Fruit fly (Drosophila melanogaster) S2 (cell line): ENCODE measurements around the gene CG32365.
A peak's percentile ranks its signal among the peaks of the same experiment; 100 is the strongest.

ENCODE experiments used
- CG8478 ChIP-seq: fragments of >200 bp; optimal IDR thresholded peaks from 2 replicates; lab custom pipeline; 2018
- CTCF ChIP-seq, 2 experiments: fragments of >200 bp; optimal IDR thresholded peaks; 2 replicates each; lab custom pipeline; 2018

The CG32365 gene

DNA sequence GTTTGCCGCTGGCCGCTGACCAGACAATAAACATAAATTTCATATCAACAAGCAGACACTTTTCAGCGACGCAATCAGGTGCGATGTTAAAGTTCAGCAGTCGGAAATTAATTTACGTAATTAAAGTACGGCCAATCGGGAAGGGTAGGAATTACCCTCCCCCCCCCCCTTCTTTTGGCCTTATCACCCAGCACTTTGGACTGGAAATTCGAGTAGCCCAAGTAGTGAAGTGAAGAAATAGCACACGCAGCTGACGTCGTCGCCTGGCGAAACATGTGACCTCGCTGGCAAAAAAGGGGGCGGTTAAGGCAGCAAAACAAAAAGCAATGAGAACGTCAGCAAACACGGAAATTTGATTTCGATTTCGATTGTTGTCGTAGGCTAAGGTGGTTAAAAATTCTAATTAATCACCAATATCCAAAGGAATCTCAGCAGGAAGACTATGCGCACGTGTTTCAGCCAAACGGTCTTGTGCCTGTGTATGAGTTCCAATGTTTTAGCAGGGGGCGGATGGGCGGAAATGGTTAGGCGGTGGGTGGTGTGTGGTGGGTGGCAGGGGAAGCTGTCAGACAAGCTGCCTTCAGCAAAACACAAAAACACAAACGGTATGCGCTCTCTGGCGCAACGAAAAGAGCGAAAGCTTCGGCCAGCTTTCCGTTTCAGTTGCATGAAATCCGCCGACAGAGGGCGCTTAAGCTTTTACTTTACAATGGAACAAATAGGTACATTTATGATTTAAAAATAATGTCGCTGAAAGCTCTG is 32.0 kb upstream of the CG32365 start:
- TF ChIP-seq CG8478 (lab: Kevin White, UChicago) (no peak), CTCF (optimal IDR thresholded peaks at IDR 0.05; lab: Kevin White, UChicago) (peak; percentile 65 to 66)

DNA sequence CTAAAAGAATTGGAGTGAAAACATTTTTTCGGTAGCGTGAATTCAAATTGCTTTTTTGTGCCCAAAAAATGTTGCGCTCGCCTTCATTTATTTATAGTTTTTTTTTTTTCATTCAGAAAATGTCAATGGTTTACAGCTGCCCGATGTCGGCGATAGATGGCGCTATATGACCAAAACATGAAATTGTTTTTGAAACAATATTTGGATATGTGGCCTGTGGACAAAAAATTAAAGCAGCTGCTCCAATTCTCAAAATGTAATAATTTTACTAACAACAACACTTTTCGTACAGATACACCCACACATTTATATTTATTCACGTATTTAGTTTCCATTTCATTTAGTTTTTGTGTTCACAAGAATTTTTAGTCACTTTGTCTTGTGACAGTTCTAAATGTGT is 31.1 kb upstream of the CG32365 start:
- TF ChIP-seq CTCF (optimal IDR thresholded peaks at IDR 0.05; lab: Kevin White, UChicago) (peak in 1 of 2 experiments; percentile 58), CG8478 (lab: Kevin White, UChicago) (no peak)

DNA sequence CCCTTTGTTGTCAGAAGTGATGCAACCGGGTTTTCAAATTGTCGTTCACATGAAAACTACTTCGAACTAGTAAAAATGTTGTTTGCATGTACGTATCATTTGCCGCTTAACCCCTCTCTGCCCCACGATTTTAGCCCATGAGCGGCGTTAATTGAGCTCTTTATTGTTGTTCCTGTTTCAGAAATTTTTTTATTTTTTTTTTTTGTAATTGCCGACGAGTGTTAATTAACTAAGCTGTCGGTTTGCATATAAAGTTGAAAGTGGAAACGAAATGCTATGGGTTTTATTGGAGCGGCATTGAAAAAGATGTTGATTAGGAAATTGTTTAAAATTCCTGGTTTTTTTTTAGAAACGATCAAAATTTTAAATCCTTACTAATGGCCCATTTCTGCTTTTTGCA is 30.5 kb upstream of the CG32365 start:
- no peak for TF ChIP-seq CTCF (optimal IDR thresholded peaks at IDR 0.05; lab: Kevin White, UChicago)
- TF ChIP-seq CG8478 (lab: Kevin White, UChicago): no peak

DNA sequence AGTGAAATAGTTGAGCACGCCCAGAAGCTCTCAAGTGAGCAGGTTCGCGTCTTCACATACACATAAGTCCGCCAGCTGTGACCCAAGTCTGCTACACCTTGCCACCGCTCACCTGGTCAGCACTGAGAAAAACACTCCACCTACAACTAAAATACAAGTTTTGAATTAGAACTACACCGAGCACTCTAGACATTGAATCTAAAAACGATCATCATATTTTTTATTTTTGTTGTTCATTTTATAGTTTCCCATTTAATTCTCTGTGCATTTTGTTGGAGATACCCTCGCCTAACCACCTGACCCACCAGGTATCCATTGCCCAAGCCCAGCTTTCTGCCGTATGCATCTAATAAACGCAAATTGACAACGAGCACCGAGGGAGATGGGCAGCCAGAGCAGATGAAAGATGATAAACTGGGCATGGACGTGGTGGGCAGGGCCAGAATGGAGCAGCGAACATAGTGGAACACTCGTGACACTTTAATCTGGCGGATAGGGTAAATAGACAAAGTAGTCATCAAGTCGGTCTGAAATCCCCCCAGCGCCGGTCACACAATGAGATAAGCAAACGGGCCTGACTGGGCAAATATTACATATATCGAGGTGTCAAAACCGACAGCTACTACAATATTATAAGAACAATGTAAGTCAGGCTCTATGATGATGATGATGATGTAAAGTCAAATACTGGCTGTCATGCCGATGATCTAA is 27.4 kb upstream of the CG32365 start:
- TF ChIP-seq CG8478 (lab: Kevin White, UChicago) (no peak), CTCF (optimal IDR thresholded peaks at IDR 0.05; lab: Kevin White, UChicago) (no peak)

DNA sequence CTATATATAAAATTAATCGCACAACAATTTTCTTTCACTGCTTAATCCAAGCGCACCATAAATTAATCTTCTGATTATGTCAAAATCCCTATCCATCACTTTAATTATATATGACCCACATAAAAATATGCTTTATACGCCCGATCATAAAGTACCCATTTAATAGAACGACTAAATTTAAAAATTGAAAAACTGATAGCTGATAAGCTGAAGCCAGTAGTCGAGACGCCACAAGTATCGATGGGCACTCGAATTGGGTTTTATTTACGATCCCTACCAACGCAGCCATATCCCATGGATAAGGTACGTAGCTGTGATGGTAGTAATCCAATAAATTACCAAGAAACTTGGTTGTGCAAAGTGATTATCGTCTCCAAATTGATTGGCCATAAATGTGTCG is 26.7 kb upstream of the CG32365 start:
- TF ChIP-seq CTCF (optimal IDR thresholded peaks at IDR 0.05; lab: Kevin White, UChicago) (no peak), CG8478 (lab: Kevin White, UChicago) (no peak)

DNA sequence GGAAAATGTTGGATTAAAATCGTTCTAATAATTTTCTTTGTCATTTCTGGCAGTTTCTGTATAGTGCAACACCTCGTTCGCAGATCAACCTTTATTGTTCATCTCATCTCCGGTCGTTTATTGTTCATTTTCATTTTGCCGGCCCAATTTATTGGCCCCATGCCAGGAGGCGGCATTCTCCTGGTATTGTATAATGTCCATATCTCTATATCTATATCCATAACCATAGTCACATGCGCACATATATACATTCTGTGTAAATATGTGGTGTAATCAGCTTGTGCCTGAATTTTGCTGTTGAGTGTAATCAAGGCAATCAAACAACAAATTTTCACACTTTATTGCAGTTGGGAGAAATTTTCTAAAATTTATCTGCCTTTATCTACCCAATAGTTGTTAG is 26.3 kb upstream of the CG32365 start:
- TF ChIP-seq CTCF (optimal IDR thresholded peaks at IDR 0.05; lab: Kevin White, UChicago) (no peak), CG8478 (lab: Kevin White, UChicago) (no peak)

DNA sequence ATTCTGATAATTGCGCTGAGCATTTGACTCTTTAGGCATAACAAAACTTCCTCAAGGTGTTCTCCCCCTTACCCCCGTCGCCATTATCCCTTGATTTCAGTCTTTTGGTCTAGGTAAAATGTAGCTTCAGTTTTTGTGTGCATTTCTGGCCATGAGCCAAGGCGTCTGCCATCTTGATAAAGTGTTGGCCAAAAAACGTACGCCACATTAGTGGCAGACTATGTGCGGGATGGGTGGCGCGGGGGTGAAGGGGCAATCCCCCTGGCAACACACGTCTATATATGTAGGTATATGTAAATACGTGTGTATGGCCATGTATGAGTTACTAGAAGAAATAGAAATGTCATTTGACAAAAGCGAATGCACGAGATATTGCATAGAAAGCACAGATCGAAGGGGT is 24.8 kb upstream of the CG32365 start:
- TF ChIP-seq CTCF (optimal IDR thresholded peaks at IDR 0.05; lab: Kevin White, UChicago) (no peak), CG8478 (lab: Kevin White, UChicago) (no peak)

DNA sequence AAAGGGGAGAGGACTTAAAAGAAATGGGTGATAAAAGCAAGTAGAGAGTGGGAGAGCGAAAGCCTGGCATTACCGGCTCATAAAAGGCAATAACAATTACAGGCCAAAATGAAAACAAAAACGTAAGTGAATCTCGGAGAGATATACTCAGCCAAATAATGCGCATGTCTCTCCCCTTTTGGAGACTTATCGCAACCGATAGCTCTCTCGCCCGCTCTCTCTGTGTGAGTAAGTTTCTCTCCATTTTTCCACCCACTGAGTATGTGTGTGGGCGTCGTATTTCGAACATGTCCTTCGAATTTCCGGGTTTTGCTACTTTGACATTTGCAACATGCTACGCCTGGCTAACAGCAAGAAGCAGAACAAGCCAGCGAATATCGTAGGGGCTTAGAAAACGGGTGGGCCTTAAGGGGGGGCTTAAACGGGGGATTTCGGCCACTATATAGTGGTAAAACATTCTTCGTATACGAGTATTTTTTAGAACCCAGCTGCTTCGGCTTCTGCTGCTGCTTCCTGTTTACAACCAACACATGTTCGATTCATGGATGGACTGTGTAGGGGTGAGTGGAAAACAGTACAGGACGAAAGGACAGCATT is 21.1 kb upstream of the CG32365 start:
- no peak for TF ChIP-seq CG8478 (lab: Kevin White, UChicago)
- no peak for TF ChIP-seq CTCF (optimal IDR thresholded peaks at IDR 0.05; lab: Kevin White, UChicago)

DNA sequence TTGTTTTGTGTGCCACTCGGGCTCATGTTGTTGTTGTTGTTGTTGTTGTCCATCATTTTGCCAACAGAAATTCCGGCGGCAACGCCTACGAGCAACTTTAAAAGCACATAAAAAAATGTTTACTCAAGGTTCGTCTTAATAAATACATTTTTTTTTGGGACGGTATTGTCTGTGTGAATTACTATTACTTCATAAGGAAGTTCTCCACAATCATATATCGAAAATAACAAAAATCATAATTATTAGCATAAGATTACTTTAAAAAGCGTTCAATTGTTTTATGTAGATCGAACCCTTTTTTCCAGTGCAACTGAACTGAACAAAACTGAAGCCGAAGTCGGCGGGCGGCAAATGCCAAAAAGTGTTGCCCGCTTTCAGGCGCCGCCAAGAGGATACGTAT is 20.2 kb upstream of the CG32365 start:
- TF ChIP-seq CG8478 (lab: Kevin White, UChicago): no peak
- TF ChIP-seq CTCF (optimal IDR thresholded peaks at IDR 0.05; lab: Kevin White, UChicago): no peak

DNA sequence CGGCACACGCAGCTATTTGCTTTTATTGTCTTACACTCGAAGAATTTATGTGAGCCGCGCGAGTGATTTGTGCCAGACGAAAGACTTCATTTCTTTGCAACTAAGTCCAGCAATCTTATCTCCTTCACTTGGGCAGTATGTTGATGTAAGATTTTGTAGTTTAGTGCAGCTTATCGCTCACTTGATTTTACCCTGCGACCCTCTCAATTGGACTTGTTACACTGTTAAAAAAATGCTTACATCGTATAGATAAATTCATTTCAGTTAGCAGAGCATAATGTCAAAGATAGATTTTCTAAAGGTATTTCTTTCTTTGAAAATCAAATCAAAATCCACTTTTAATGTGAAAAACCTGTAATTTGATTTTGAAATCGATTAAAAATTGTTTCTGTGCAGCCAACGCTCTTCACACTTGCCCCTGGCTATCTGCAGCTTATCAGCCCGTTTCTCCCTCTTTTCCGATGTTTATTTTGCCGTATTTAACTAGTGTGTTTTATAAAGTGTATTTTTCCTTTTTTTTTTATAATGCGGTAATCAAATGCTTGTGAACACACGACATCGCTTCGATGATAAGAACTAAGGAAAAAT is 18.0 kb upstream of the CG32365 start:
- TF ChIP-seq CTCF (optimal IDR thresholded peaks at IDR 0.05; lab: Kevin White, UChicago): no peak
- no peak for TF ChIP-seq CG8478 (lab: Kevin White, UChicago)

DNA sequence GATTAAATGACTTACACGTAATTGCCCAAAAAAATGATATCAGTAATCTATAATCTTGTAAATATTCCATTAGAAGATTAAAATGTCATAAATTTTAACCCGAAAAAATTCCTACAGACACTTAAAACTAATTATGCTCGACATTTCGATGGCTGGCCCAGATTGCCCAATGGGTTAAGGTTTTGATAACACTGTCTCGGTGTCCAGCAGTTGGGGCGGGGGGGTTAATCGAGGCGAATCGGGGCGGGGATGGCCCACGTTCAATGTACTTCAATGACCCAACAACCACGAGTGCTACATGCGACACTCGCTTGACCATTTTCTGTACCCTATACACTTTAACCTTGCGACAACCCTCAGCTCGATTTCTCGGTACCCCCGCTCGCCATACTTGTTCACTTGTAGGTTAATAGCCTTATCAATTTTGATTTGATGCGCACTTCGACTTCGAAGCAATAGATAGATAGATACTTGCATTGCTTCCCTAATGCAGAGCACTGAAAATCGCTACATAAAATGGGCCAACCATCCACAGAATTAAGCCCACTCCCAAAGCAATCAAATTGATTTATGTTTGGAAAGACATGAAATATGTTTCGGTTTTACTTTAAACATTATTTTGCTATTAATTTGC is 16.5 kb upstream of the CG32365 start:
- TF ChIP-seq CTCF (optimal IDR thresholded peaks at IDR 0.05; lab: Kevin White, UChicago): no peak

DNA sequence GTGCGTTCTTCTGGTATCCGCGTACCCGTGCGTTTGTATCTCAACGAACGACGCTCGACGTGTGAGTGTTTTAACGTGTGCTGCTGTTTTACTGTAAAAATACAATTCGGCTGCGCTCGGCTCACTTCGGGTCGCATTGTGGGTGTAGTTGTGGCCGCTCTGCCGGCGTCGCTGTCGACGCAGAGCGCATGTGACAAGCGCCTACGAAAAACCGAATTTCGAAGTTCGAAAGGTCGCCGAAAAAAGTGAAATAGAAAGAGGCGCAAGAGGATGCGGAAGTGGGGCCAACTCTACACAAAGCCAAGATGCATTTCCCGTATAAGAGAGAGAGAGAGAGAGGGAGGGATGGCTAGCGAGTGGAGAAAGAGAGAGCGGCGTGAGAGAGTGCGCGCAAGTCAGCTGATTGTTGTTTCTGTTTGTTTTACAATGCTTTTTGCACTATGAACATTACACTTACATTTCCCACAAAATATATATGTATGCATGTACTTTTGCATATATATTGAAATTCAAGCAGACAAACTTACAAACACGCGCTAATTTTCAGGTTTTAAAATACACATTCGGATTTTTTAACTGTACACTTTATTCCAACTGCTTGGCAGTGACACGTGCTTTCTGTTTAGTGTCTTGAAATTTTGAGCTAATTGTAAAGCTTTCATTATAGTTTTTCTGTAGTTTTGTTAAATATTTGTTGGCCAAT is 13.9 kb upstream of the CG32365 start:
- TF ChIP-seq CG8478 (lab: Kevin White, UChicago) (no peak), CTCF (optimal IDR thresholded peaks at IDR 0.05; lab: Kevin White, UChicago) (peak in 1 of 2 experiments; percentile 5)

DNA sequence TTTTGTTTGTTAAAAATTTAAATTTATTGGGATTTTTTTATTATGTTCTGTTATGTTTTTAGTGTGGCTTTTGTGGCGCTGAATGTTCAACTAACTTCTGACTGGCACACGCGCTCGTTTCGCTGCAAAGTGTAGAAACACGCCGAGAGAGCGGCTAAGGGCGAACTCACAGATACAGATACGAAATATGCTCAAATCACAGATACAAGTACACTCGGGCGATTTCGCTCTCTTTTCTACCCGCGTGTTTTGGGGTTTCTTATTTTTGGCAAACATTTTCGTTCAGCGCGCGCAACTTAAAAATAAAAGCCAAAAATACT is 13.4 kb upstream of the CG32365 start:
- TF ChIP-seq CTCF (optimal IDR thresholded peaks at IDR 0.05; lab: Kevin White, UChicago) (no peak), CG8478 (lab: Kevin White, UChicago) (no peak)
